In genomic region chr2L:18985201-18986124, dm6 we compare ENCODE assay signal across 1 fruit fly cellular context.
A peak's percentile ranks its signal among the peaks of the same experiment; 100 is the strongest.
TF ChIP-seq lines count a peak whose summit lies in the region.

No protein-coding gene starts in this region.

TF ChIP-seq in whole organism, embryonic, 481 proteins besides CTCF, POLR2A, EP300 and RAD21 (continued from another document):
- TF ChIP-seq gem (tag; optimal IDR thresholded peaks at IDR 0.05; lab: Kevin White, UChicago), result no peak
- TF ChIP-seq Mrtf (GFP tag; IDR thresholded peaks at IDR 0.05; lab: Robert Waterston, UW), result 0 out of 3 replicates have a peak, but pooled peaks have one; percentile 15
- TF ChIP-seq Awh (GFP tag; IDR thresholded peaks at IDR 0.05; lab: Robert Waterston, UW), result no peak
- TF ChIP-seq HLHmδ (GFP tag; optimal IDR thresholded peaks at IDR 0.05; lab: Kevin White, UChicago), result no peak
- TF ChIP-seq insv (GFP tag; optimal IDR thresholded peaks at IDR 0.05; lab: Kevin White, UChicago), result no peak
- 0 out of 3 replicates have a peak, but pooled peaks have one; percentile 24 for TF ChIP-seq ken (GFP tag; IDR thresholded peaks at IDR 0.05; lab: Robert Waterston, UW)
- TF ChIP-seq hkb (optimal IDR thresholded peaks at IDR 0.05; lab: Kevin White, UChicago), result no peak
- 0 out of 2 replicates have a peak, but pooled peaks have one; percentile 13 for TF ChIP-seq hkb (GFP tag; IDR thresholded peaks at IDR 0.05; lab: Robert Waterston, UW)
- no peak for TF ChIP-seq lbe (GFP tag; optimal IDR thresholded peaks at IDR 0.05; lab: Kevin White, UChicago)
- no peak for TF ChIP-seq CG8089 (GFP tag; optimal IDR thresholded peaks at IDR 0.05; lab: Kevin White, UChicago)
- no peak for TF ChIP-seq CoRest (tag; optimal IDR thresholded peaks at IDR 0.05; lab: Kevin White, UChicago)
- TF ChIP-seq CG17912 (GFP tag; optimal IDR thresholded peaks at IDR 0.05; lab: Kevin White, UChicago), result no peak
- peak; percentile 8 for TF ChIP-seq Ets65A (GFP tag; lab: Kevin White, UChicago)
- no peak for TF ChIP-seq trem (tag; optimal IDR thresholded peaks at IDR 0.05; lab: Kevin White, UChicago)
- TF ChIP-seq CG2129 (GFP tag; IDR thresholded peaks at IDR 0.05; lab: Robert Waterston, UW; ENCODE audit: partially characterized antibody), result no peak
- no peak for TF ChIP-seq CG17328 (GFP tag; IDR thresholded peaks at IDR 0.05; lab: Robert Waterston, UW)
- TF ChIP-seq Tbp (GFP tag; optimal IDR thresholded peaks at IDR 0.05; lab: Kevin White, UChicago), result no peak
- TF ChIP-seq run (tag; optimal IDR thresholded peaks at IDR 0.05; lab: Kevin White, UChicago), result no peak
- TF ChIP-seq zen2 (GFP tag; IDR thresholded peaks at IDR 0.05; lab: Robert Waterston, UW; ENCODE audit: partially characterized antibody), result no peak
- TF ChIP-seq BEAF-32 (GFP tag; optimal IDR thresholded peaks at IDR 0.05; lab: Kevin White, UChicago), result no peak
- no peak for TF ChIP-seq Nf-YA (GFP tag; IDR thresholded peaks at IDR 0.05; lab: Robert Waterston, UW)
- no peak for TF ChIP-seq Max (GFP tag; optimal IDR thresholded peaks at IDR 0.05; lab: Kevin White, UChicago)
- TF ChIP-seq dpn (GFP tag; optimal IDR thresholded peaks at IDR 0.05; lab: Kevin White, UChicago), result no peak
- no peak for TF ChIP-seq MBD-R2 (GFP tag; IDR thresholded peaks at IDR 0.05; lab: Robert Waterston, UW)
- no peak for TF ChIP-seq CG2875 (GFP tag; optimal IDR thresholded peaks at IDR 0.05; lab: Kevin White, UChicago)
- peak; percentile 38 for TF ChIP-seq Hmr (GFP tag; optimal IDR thresholded peaks at IDR 0.05; lab: Kevin White, UChicago)
- TF ChIP-seq Med (GFP tag; lab: Kevin White, UChicago), result peak; percentile 26
- peak; percentile 42 for TF ChIP-seq sd (tag; optimal IDR thresholded peaks at IDR 0.05; lab: Kevin White, UChicago)
- TF ChIP-seq CG2199 (GFP tag; IDR thresholded peaks at IDR 0.05; lab: Robert Waterston, UW), result peak; percentile 49; the same call in 1 of the 3 replicates
- TF ChIP-seq NK7.1 (GFP tag; optimal IDR thresholded peaks at IDR 0.05; lab: Kevin White, UChicago), result no peak
- TF ChIP-seq chn (GFP tag; optimal IDR thresholded peaks at IDR 0.05; lab: Kevin White, UChicago), result no peak
- no peak for TF ChIP-seq Oaz (GFP tag; IDR thresholded peaks at IDR 0.05; lab: Robert Waterston, UW)
- no peak for TF ChIP-seq z (GFP tag; IDR thresholded peaks at IDR 0.05; lab: Robert Waterston, UW)
- no peak for TF ChIP-seq CG3847 (GFP tag; IDR thresholded peaks at IDR 0.05; lab: Robert Waterston, UW)
- TF ChIP-seq CG4424 (GFP tag; optimal IDR thresholded peaks at IDR 0.05; lab: Kevin White, UChicago), result no peak
- no peak for TF ChIP-seq CG1792 (GFP tag; optimal IDR thresholded peaks at IDR 0.05; lab: Kevin White, UChicago)
- no peak for TF ChIP-seq CG17568 (GFP tag; optimal IDR thresholded peaks at IDR 0.05; lab: Kevin White, UChicago)
- no peak for TF ChIP-seq CG18476 (GFP tag; optimal IDR thresholded peaks at IDR 0.05; lab: Kevin White, UChicago)
- TF ChIP-seq ftz-f1 (GFP tag; optimal IDR thresholded peaks at IDR 0.05; lab: Kevin White, UChicago), result no peak
- TF ChIP-seq slp2 (GFP tag; optimal IDR thresholded peaks at IDR 0.05; lab: Kevin White, UChicago), result no peak
- no peak for TF ChIP-seq CG16863 (GFP tag; optimal IDR thresholded peaks at IDR 0.05; lab: Kevin White, UChicago)
- no peak for TF ChIP-seq CG17802 (tag; optimal IDR thresholded peaks at IDR 0.05; lab: Kevin White, UChicago)
- TF ChIP-seq twi (tag; optimal IDR thresholded peaks at IDR 0.05; lab: Kevin White, UChicago), result no peak
- no peak for TF ChIP-seq dm (GFP tag; optimal IDR thresholded peaks at IDR 0.05; lab: Kevin White, UChicago)
- no peak for TF ChIP-seq CG13287 (GFP tag; IDR thresholded peaks at IDR 0.05; lab: Robert Waterston, UW; ENCODE audit: partially characterized antibody)
- no peak for TF ChIP-seq CG10274 (GFP tag; optimal IDR thresholded peaks at IDR 0.05; lab: Kevin White, UChicago)
- TF ChIP-seq CG34224 (GFP tag; IDR thresholded peaks at IDR 0.05; lab: Robert Waterston, UW; ENCODE audit: partially characterized antibody), result no peak
- no peak for TF ChIP-seq CG6765 (GFP tag; optimal IDR thresholded peaks at IDR 0.05; lab: Kevin White, UChicago)
- no peak for TF ChIP-seq CG6272 (GFP tag; IDR thresholded peaks at IDR 0.05; lab: Robert Waterston, UW)
- TF ChIP-seq CG8924 (tag; optimal IDR thresholded peaks at IDR 0.05; lab: Kevin White, UChicago), result no peak
- no peak for TF ChIP-seq prd (optimal IDR thresholded peaks at IDR 0.05; lab: Kevin White, UChicago)
- no peak for TF ChIP-seq prd (GFP tag; IDR thresholded peaks at IDR 0.05; lab: Robert Waterston, UW)
- no peak for TF ChIP-seq phol (tag; optimal IDR thresholded peaks at IDR 0.05; lab: Kevin White, UChicago)
- TF ChIP-seq CG1602 (GFP tag; optimal IDR thresholded peaks at IDR 0.05; lab: Kevin White, UChicago), result no peak
- TF ChIP-seq pros (GFP tag; optimal IDR thresholded peaks at IDR 0.05; lab: Kevin White, UChicago), result no peak
- no peak for TF ChIP-seq CG3726 (GFP tag; IDR thresholded peaks at IDR 0.05; lab: Robert Waterston, UW)
- TF ChIP-seq Asciz (GFP tag; optimal IDR thresholded peaks at IDR 0.05; lab: Kevin White, UChicago), result no peak
- no peak for TF ChIP-seq CG1024 (GFP tag; IDR thresholded peaks at IDR 0.05; lab: Robert Waterston, UW)
- no peak for TF ChIP-seq Hr51 (GFP tag; optimal IDR thresholded peaks at IDR 0.05; lab: Kevin White, UChicago)
- no peak for TF ChIP-seq Scr (GFP tag; IDR thresholded peaks at IDR 0.05; lab: Robert Waterston, UW; ENCODE audit: partially characterized antibody)
- peak; percentile 71 for TF ChIP-seq grau (tag; optimal IDR thresholded peaks at IDR 0.05; lab: Kevin White, UChicago)
